Worm (Caenorhabditis elegans) whole organism, late embryonic: ENCODE measurements around the gene trx-1.
A peak's percentile ranks its signal among the peaks of the same experiment; 100 is the strongest.

Source experiments
- ceh-14 ChIP-seq: sonication (generic microtip); optimal IDR thresholded peaks from 2 replicates; lab custom pipeline; 2016; ENCODE audit warnings: missing genotype, missing genetic modification characterization, missing compliant biosample characterization
- ceh-24 ChIP-seq: sonication (generic microtip); optimal IDR thresholded peaks from 2 replicates; lab custom pipeline; 2016; ENCODE audit warnings: mild to moderate bottlenecking, missing genetic modification characterization, missing compliant biosample characterization
- ceh-6 ChIP-seq: fragments of 200-800 bp; sonication (Bioruptor generic); optimal IDR thresholded peaks from 2 replicates; lab custom pipeline; 2018; ENCODE audit warnings: mild to moderate bottlenecking, missing genetic modification characterization, missing compliant biosample characterization
- ceh-9 ChIP-seq: sonication (generic microtip); optimal IDR thresholded peaks from 2 replicates; lab custom pipeline; 2016; ENCODE audit warnings: mild to moderate bottlenecking, missing genetic modification characterization, inconsistent platforms, missing compliant biosample characterization
- dmd-4 ChIP-seq: sonication (generic microtip); optimal IDR thresholded peaks from 2 replicates; lab custom pipeline; 2016; ENCODE audit warnings: borderline replicate concordance, missing genetic modification characterization, missing compliant biosample characterization
- elt-2 ChIP-seq: sonication (generic microtip); optimal IDR thresholded peaks from 2 replicates; lab custom pipeline; 2016; ENCODE audit warnings: missing genetic modification reagents, missing genetic modification characterization, missing compliant biosample characterization
- elt-4 ChIP-seq: sonication (generic microtip); optimal IDR thresholded peaks from 2 replicates; lab custom pipeline; 2016; ENCODE audit warnings: missing genetic modification characterization, missing compliant biosample characterization
- fkh-10 ChIP-seq: fragments of 150-350 bp; optimal IDR thresholded peaks from 2 replicates; lab custom pipeline; 2014; ENCODE audit warnings: missing biosample characterization, missing genetic modification reagents, missing genetic modification characterization
- hlh-8 ChIP-seq: sonication (generic microtip); optimal IDR thresholded peaks from 2 replicates; lab custom pipeline; 2016; ENCODE audit warnings: missing genotype, missing genetic modification characterization, missing compliant biosample characterization
- madf-2 ChIP-seq: sonication (generic microtip); optimal IDR thresholded peaks from 2 replicates; lab custom pipeline; 2017; ENCODE audit warnings: missing genetic modification characterization, missing compliant biosample characterization
- nfya-1 ChIP-seq: sonication (generic microtip); optimal IDR thresholded peaks from 2 replicates; lab custom pipeline; 2017; ENCODE audit warnings: missing genetic modification characterization, mild to moderate bottlenecking, missing compliant biosample characterization, antibody characterized with exemption, moderate library complexity
- nhr-11 ChIP-seq: fragments of 150-350 bp; optimal IDR thresholded peaks from 2 replicates; lab custom pipeline; 2014; ENCODE audit warnings: missing biosample characterization, missing genetic modification characterization
- nhr-232 ChIP-seq: sonication (generic microtip); optimal IDR thresholded peaks from 2 replicates; lab custom pipeline; 2016; ENCODE audit warnings: missing genetic modification characterization, missing compliant biosample characterization
- odd-2 ChIP-seq: sonication (generic microtip); optimal IDR thresholded peaks from 2 replicates; lab custom pipeline; 2017; ENCODE audit warnings: antibody characterized with exemption, mild to moderate bottlenecking, missing genetic modification characterization, missing compliant biosample characterization
- pag-3 ChIP-seq: sonication (generic microtip); optimal IDR thresholded peaks from 2 replicates; lab custom pipeline; 2016; ENCODE audit warnings: missing compliant biosample characterization, missing genetic modification characterization, borderline replicate concordance
- pax-1 ChIP-seq: fragments of 150-350 bp; optimal IDR thresholded peaks from 2 replicates; lab custom pipeline; 2014; ENCODE audit warnings: missing biosample characterization, missing genetic modification characterization
- pqm-1 ChIP-seq: sonication (generic microtip); optimal IDR thresholded peaks from 2 replicates; lab custom pipeline; 2016; ENCODE audit warnings: missing genetic modification characterization, missing compliant biosample characterization
- pros-1 ChIP-seq: fragments of 150-350 bp; optimal IDR thresholded peaks from 2 replicates; lab custom pipeline; 2014; ENCODE audit warnings: missing biosample characterization, missing genetic modification reagents, missing genetic modification characterization
- rnt-1 ChIP-seq: sonication (generic microtip); optimal IDR thresholded peaks from 2 replicates; lab custom pipeline; 2016; ENCODE audit warnings: missing genetic modification characterization, missing compliant biosample characterization
- sdc-2 ChIP-seq: sonication (generic microtip); optimal IDR thresholded peaks from 2 replicates; lab custom pipeline; 2016; ENCODE audit warnings: missing genotype, missing genetic modification characterization, missing compliant biosample characterization
- sox-2 ChIP-seq: fragments of 200-800 bp; sonication (Bioruptor generic); IDR thresholded peaks from 2 replicates; pipeline ENCODE4 v1.3.6; 2022; ENCODE audit warnings: missing genetic modification reagents, missing genetic modification characterization, missing compliant biosample characterization
- sox-4 ChIP-seq: sonication (generic microtip); optimal IDR thresholded peaks from 2 replicates; lab custom pipeline; 2017; ENCODE audit warnings: mild to moderate bottlenecking, missing genetic modification characterization, inconsistent platforms, missing compliant biosample characterization
- syd-9 ChIP-seq: sonication (generic microtip); optimal IDR thresholded peaks from 2 replicates; lab custom pipeline; 2016; ENCODE audit warnings: mild to moderate bottlenecking, missing genetic modification characterization, moderate library complexity, missing compliant biosample characterization
- tbx-7 ChIP-seq: sonication (generic microtip); optimal IDR thresholded peaks from 2 replicates; lab custom pipeline; 2016; ENCODE audit warnings: missing genotype, missing genetic modification characterization, missing compliant biosample characterization
- ttx-3 ChIP-seq: sonication (generic microtip); optimal IDR thresholded peaks from 2 replicates; lab custom pipeline; 2016; ENCODE audit warnings: missing genetic modification reagents, missing genetic modification characterization, missing compliant biosample characterization
- unc-3 ChIP-seq, 2 experiments: fragments of 200-800 bp in 1 of 2; sonication (Bioruptor generic) in 1 of 2; sonication (generic microtip) in 1 of 2; conservative IDR thresholded peaks in 1 of 2; optimal IDR thresholded peaks in 1 of 2; 2 replicates each; pipeline versions ENCODE4 v1.3.6 to Lab custom; 2016 to 2022; ENCODE audit warnings: missing compliant biosample characterization in 2 of 2, missing genetic modification characterization in 2 of 2, missing genetic modification reagents in 1 of 2
- unc-42 ChIP-seq: sonication (generic microtip); optimal IDR thresholded peaks from 2 replicates; lab custom pipeline; 2016; ENCODE audit warnings: missing genotype, missing genetic modification characterization, missing compliant biosample characterization
- unc-55 ChIP-seq: sonication (generic microtip); optimal IDR thresholded peaks from 2 replicates; lab custom pipeline; 2017; ENCODE audit warnings: missing biosample characterization, missing genetic modification reagents, missing genetic modification characterization
- unc-86 ChIP-seq: sonication (generic microtip); optimal IDR thresholded peaks from 2 replicates; lab custom pipeline; 2016; ENCODE audit warnings: missing genetic modification characterization, missing compliant biosample characterization

trx-1 gene

ce11 chrII:7753500-7753899 lies at the start of gene trx-1:
Gene trx-1, minus strand, starts transcription at chrII:7753600.
- TF ChIP-seq unc-3 (GFP tag; conservative IDR thresholded peaks at IDR 0.05; lab: Robert Waterston, UW) (no peak), unc-3 (tag; optimal IDR thresholded peaks at IDR 0.05; lab: Kevin White, UChicago) (no peak), madf-2 (no peak), ceh-9 (tag; lab: Kevin White, UChicago) (no peak), nfya-1 (tag; lab: Kevin White, UChicago) (no peak), ceh-6 (no peak), unc-55 (GFP tag; lab: Kevin White, UChicago) (no peak), sox-2 (GFP tag; lab: Robert Waterston, UW) (no peak), pax-1 (tag; lab: Kevin White, UChicago) (no peak), tbx-7 (no peak), fkh-10 (GFP tag; lab: Kevin White, UChicago) (no peak), elt-2 (tag; lab: Kevin White, UChicago) (no peak), ceh-14 (tag; lab: Kevin White, UChicago) (no peak), unc-86 (tag; lab: Kevin White, UChicago) (no peak), sox-4 (tag; lab: Kevin White, UChicago) (no peak), rnt-1 (no peak), dmd-4 (tag; lab: Kevin White, UChicago) (no peak), pag-3 (tag; lab: Kevin White, UChicago) (no peak), pros-1 (tag; lab: Kevin White, UChicago) (no peak), elt-4 (tag; lab: Kevin White, UChicago) (no peak)

- TF ChIP-seq sdc-2 (no peak), unc-42 (tag; lab: Kevin White, UChicago) (peak; percentile 49)
Measured at ce11 chrII:7803174-7803573, 49.8 kb upstream of the trx-1 start.

- TF ChIP-seq rnt-1 (peak; percentile 53), sox-2 (GFP tag; lab: Robert Waterston, UW) (no peak)
Measured at ce11 chrII:7801899-7802298, 48.5 kb upstream of the trx-1 start.

- TF ChIP-seq nhr-232 (tag; lab: Kevin White, UChicago): no peak
- peak; percentile 15 for TF ChIP-seq elt-2 (tag; lab: Kevin White, UChicago)
Measured at ce11 chrII:7801255-7801654, 47.9 kb upstream of the trx-1 start.

ce11 chrII:7795299-7795698 lies 41.9 kb upstream of the trx-1 start:
- TF ChIP-seq ceh-14 (tag; lab: Kevin White, UChicago) (no peak), ttx-3 (no peak), unc-42 (tag; lab: Kevin White, UChicago) (peak; percentile 82), pros-1 (tag; lab: Kevin White, UChicago) (no peak)
- TF ChIP-seq, all 69 proteins: peak for 1

ce11 chrII:7794222-7794621 lies 40.8 kb upstream of the trx-1 start, which contains the start of gene glr-4:
Gene glr-4, minus strand, starts transcription at chrII:7794322.
- no peak for TF ChIP-seq syd-9
- TF ChIP-seq, all 69 proteins: peak for 0

- TF ChIP-seq nhr-232 (tag; lab: Kevin White, UChicago): no peak
- TF ChIP-seq pqm-1 (tag; lab: Kevin White, UChicago): no peak
- no peak for TF ChIP-seq odd-2 (tag; lab: Kevin White, UChicago)
- no peak for TF ChIP-seq unc-3 (GFP tag; conservative IDR thresholded peaks at IDR 0.05; lab: Robert Waterston, UW)
- TF ChIP-seq unc-3 (tag; optimal IDR thresholded peaks at IDR 0.05; lab: Kevin White, UChicago): no peak
- TF ChIP-seq ceh-24 (tag; lab: Kevin White, UChicago): no peak
- TF ChIP-seq nhr-11: no peak
- no peak for TF ChIP-seq hlh-8 (tag; lab: Kevin White, UChicago)
- TF ChIP-seq sox-4 (tag; lab: Kevin White, UChicago): no peak
- TF ChIP-seq, all 69 proteins: peak for 0
Measured at ce11 chrII:7792514-7792913, 39.1 kb upstream of the trx-1 start.
